Fruit fly (Drosophila melanogaster): ENCODE measurements around the gene Sclp.

dm6 chrX:11917056-11917633, 7.3 kb downstream of the Sclp start, which contains the start of gene pot:
- no peak for TF ChIP-seq ttk (optimal IDR thresholded peaks at IDR 0.05)
- no peak for TF ChIP-seq Myc (optimal IDR thresholded peaks at IDR 0.05)
- no peak for TF ChIP-seq psq (optimal IDR thresholded peaks at IDR 0.05)
- no peak for TF ChIP-seq Sin3A (optimal IDR thresholded peaks at IDR 0.05)
- no peak for TF ChIP-seq h (optimal IDR thresholded peaks at IDR 0.05)
- no peak for TF ChIP-seq insv (optimal IDR thresholded peaks at IDR 0.05)

All from Kc167 (cell line).